Fruit fly (Drosophila melanogaster): ENCODE measurements around the gene CG9107.
A peak's percentile ranks its signal among the peaks of the same experiment; 100 is the strongest.

CG9107 gene

DNA sequence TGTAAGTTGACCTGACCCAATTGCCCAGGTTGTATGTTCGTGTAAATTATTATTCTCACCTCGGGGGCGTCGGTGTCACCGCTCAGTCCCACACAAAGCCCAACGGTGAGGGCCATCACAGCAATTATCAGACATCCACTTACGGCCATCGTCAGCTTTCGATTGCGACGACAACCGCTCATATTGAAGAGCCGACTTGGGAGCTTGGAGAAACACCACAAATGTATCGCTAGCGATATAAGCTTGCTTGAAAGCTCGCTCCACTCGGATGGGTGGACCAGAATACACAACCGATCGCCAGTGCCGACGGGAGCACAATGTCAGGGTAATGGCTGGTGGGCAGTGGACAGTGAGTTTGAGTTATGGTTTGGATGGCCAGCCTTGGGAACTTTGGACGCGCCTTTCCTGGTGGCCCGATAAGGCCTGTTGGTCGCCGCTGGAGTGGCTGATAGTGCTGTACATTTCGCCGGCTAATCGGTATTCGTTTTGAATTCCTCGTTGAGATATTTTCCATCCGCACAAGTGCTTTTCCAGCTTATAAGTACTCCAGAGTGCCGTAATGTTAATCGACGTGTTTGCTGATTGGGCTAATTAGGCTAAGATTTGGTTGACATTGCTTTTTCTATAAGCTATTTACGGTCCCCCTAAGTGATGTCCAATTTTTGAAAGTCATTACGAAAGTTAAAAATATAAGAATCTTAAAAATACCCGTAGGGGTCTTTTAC, 17.7 kb downstream of the CG9107 start, which contains the start of gene Gal:
Gal (minus strand) TSS at position 320 of the 725 bp plus-strand sequence.
- TF ChIP-seq CTCF (optimal IDR thresholded peaks at IDR 0.05) (no peak), CG8478 (optimal IDR thresholded peaks at IDR 0.05) (no peak)

DNA sequence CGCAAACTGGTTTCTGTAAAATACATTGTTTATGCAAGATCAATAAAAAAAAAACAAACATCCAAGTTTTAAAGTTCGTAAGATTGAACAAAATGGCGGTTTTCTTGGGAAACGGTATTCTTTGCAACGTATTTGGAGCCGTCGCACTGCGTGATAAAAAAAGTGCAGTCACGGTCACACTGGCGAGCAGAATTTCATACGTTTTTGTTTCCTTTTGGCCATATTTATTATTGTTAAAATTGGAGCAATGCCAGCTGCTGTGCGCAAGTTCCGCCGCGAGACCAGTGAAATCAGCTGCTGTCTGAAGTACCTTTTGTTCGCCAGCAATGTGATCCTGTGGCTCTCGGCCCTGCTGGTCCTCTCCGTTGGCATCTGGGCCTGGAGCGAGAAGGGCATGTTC, 24.3 kb downstream of the CG9107 start, which contains the start of gene Tsp26A:
Tsp26A (plus strand) TSS at position 164 of the 400 bp plus-strand sequence.
- TF ChIP-seq CTCF (optimal IDR thresholded peaks at IDR 0.05): no peak
- no peak for TF ChIP-seq CG8478 (optimal IDR thresholded peaks at IDR 0.05)

- TF ChIP-seq CG8478 (optimal IDR thresholded peaks at IDR 0.05) (no peak), CTCF (optimal IDR thresholded peaks at IDR 0.05) (peak in 1 of 2 experiments; percentile 7)
These were observed 25.1 kb downstream of the CG9107 start, which contains the start of gene Kdm5 for dm6 chr2L:5999247-5999646. Kdm5 (minus strand) TSS chr2L:5999501.

DNA sequence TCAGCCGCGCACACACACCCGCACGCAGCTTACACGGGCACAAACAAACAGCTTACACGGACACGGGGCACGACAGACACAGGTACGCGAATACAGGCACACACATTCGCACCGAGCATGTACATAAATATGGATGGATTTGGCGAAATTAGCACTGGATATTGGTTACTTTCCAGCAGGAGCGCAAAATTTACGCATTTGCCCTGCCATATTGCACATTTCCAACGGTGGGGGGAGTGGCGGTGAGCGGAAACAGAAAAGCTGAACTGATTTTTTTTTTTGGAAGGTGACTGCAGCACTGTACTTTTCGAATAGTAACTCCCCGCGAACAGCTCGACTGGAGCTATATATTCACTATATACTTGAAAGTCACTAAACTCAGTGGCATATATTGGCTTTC, 26.0 kb downstream of the CG9107 start:
- TF ChIP-seq CG8478 (optimal IDR thresholded peaks at IDR 0.05) (no peak), CTCF (optimal IDR thresholded peaks at IDR 0.05) (no peak)

DNA sequence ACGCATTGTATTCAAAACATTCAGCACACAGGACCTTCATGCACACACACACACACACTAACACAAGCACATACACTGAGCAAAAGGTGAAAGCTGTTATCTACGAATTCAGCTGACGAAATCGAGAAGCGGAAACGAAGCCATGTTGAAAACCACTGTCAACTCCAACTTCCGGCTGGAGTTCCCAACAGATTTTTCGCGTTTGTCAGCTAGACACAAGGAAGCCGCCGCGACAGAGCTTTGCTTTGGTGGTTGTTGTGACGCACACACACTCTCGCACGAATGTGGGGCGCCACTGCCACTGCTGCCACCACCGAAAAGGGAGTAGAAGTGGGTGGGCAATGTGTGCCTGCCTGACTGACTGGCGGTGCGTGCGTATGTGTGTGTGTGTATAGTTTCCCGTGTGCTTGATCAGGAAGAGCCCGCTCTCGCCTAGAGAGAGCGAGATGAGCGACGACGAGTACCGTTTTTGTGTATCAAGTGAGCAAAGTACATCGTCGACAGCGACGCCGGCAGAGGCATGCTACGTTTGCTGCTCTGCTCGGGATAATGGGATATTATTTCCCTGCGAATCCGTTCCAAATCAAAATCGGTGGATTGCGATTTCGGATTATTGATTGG, 26.6 kb downstream of the CG9107 start:
- TF ChIP-seq CTCF (optimal IDR thresholded peaks at IDR 0.05) (no peak), CG8478 (optimal IDR thresholded peaks at IDR 0.05) (no peak)

DNA sequence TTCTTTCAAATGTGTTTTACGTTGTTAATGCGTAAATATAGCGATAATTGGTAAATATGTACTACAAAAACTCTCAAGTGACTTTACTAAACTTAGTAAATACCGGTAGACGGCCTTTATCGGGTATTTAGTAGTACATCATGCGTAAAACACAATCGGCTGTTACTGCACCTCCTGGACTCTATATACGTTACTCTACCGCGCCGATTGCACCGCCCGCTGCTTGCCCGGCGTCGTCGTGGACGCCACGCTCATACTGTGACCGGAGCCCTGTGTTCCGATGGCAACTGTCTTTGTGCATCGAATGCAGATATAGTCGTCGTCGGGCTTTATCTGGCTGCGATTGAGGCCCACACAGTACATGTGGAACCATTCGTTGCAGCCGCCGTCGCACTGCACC, 33.9 kb downstream of the CG9107 start:
- no peak for TF ChIP-seq CG8478 (optimal IDR thresholded peaks at IDR 0.05)
- TF ChIP-seq CTCF (optimal IDR thresholded peaks at IDR 0.05): no peak

DNA sequence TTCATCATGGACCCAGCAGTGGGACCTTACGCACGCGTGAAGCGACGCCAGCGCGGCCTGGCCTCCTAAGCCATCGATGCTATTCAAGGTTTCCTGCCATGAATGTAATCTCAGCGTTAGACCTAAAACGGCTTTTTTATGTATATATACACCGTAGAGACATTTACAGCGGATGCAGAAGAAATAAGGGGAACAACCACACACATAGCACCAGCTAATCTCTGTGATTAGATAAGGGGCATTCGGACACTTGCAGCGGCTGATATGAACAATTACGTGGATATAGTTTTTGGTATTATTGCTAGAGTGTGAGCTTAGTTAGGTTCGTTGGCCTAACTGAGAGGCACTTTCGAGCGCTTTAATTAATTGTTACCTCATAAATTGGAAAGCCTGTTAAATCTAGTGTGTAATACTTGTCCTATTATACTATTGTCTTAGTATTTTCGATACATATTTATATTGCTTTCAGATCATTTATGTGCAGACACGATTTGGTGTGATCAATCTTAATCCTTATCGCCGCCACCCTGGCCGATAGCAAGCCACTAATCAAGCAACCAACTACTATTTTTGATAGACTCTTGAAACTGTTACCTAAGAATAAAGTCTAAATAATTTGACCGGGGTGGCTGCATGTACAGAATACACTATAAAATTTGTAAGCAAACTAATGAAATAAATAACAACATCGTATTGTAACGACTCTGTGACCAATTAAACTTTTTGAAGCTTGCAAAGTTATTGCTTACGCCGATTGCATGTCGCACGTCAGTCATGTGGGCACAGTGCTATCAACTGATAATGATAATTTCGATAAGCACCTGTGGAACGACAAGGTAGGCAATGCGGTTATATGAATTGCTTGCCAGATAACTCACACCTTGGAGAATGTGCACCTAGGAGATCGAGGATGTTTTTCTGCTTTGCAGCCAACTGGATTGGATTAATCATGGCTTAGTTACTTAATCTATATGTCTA, 35.9 kb downstream of the CG9107 start:
- no peak for TF ChIP-seq CTCF (optimal IDR thresholded peaks at IDR 0.05)
- TF ChIP-seq CG8478 (optimal IDR thresholded peaks at IDR 0.05): no peak

DNA sequence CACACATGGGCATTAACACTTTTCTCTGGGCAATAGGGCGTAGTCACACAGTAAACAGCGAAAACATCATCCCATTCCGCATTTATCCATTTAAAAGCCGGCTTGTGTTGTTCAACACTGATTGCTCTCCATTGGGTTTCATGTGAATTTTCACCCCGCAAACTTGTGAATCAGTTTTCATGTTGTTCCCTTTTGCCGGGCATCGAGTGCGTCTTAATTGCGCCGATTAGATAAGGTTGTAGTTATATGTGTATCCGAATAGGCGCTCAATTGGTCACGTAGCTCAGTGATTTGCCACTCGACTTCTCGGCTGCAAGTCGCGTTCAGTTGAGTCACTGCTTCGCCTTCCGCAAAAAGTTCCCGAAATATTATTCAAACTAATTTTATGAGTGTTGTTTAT, 37.4 kb downstream of the CG9107 start:
- TF ChIP-seq CTCF (optimal IDR thresholded peaks at IDR 0.05): no peak
- no peak for TF ChIP-seq CG8478 (optimal IDR thresholded peaks at IDR 0.05)

- TF ChIP-seq CG8478 (optimal IDR thresholded peaks at IDR 0.05) (no peak), CTCF (optimal IDR thresholded peaks at IDR 0.05) (peak; percentile 28 to 48)
These were observed 38.2 kb downstream of the CG9107 start, which contains the start of gene ifc for dm6 chr2L:5986094-5986493. ifc (plus strand) TSS chr2L:5986348.

- no peak for TF ChIP-seq CG8478 (optimal IDR thresholded peaks at IDR 0.05)
- no peak for TF ChIP-seq CTCF (optimal IDR thresholded peaks at IDR 0.05)
These were observed 41.1 kb downstream of the CG9107 start for dm6 chr2L:5983236-5983635.

DNA sequence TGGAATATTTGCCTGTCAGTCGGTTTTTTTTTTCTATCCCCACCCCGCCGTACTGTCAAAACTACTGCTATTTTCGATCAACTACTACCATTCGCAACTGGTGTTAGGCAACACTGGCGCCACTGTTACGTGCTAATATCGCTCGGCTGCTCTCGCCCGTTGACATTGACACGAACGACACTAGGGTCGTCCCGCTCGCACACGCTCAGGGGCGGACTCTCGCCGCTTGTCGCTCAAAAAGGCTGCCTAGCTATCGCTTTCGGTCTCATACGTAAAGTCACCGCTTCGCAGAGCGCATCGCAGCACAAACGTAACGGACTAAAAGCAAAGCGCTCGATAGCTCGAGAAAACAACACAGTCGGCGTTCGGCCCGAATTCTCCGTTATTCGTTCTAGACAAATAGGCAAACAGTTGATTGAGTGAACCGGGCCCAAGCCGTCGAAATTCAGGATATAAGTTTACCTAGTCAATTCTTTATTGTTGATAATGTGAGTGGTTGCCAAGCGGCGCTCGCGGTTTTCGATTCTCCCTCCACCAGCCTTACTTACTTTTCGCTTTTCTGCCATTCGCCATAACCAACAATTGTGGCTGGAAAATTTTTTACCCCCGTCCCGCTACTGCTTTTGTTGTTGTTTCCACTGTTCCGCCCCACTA, 41.9 kb downstream of the CG9107 start:
- TF ChIP-seq CG8478 (optimal IDR thresholded peaks at IDR 0.05) (no peak), CTCF (optimal IDR thresholded peaks at IDR 0.05) (peak; percentile 17 to 70)

DNA sequence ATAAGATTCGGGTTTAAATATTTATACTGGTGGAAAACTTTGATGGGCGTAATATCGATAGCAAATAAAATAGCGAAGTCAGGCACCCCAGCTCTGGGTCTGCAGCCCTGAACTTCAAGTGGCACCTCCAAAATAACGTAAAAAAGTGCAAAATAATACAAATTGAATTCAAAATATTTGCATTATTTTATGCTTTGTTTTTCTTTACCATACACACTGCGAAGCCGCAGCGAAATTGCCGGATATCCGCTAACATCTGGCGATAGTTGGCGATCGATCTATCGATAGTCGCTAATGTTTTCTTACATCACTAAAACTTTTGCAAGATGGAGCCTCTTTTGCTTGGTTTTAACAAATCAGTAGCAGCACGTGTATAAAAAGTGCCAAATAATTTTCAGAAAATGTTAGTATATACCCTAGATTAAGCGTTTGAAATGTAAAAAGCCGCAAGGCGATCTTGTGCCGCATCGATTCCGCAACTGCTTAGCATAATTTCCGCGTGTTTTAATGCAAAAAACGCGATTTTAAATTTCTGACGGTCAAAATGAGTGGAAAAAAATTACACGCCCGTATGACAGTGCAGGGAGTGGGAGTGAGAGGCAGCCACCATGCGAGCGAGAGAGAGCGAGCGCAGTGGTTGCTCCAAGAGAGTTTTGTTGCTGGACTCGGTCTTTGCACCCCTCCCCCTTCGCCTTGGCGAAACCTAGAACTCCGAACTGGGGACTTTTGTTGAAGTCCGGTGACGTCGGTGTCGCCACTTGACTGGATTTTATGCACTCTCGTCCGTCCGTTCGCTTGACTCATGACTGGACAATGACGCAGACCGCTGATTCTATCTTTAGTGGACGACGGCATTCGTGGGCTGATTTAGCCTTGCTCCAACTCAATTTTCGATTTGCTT, 42.7 kb downstream of the CG9107 start, which contains the start of gene eIF4A:
eIF4A (plus strand) TSS at position 332 of the 901 bp plus-strand sequence.
- TF ChIP-seq CG8478 (optimal IDR thresholded peaks at IDR 0.05) (no peak), CTCF (optimal IDR thresholded peaks at IDR 0.05) (no peak)

DNA sequence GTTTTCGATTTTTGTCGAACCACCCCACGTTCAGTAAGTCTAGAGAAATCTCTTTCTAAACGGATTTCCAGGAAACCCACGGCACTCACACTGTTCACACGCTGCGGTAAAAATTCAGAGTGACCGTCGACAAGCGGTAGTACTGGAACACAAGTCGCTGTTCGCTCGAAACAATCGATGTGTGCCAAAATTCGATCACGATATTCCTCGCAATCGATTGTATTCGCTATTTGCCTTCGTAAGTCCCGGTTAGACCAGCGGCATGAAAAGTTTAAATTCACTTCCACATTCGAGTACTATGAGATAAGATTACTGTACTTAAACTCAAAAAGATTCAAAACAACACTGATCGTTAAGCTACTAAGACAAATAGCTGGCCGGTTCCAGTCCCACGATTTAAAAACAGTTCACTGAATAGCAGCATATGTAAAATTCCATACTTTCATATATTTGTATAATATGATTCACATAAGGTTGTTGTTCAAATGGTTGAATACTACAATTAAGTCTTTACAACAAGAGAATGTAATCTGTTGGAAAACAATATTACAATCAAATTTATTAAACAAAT, 43.4 kb downstream of the CG9107 start, which contains the start of gene chic:
chic (minus strand) TSS at position 157 of the 571 bp plus-strand sequence.
- TF ChIP-seq CTCF (optimal IDR thresholded peaks at IDR 0.05) (peak in 1 of 2 experiments; percentile 11), CG8478 (optimal IDR thresholded peaks at IDR 0.05) (no peak)

All from S2 (cell line).